Fruit fly (Drosophila melanogaster) whole organism, embryonic: Measurements from ENCODE around the gene CG33687.

Experiments
- Ada2b ChIP-seq: fragments of 200-800 bp; sonication (Bioruptor generic); IDR thresholded peaks from 2 replicates; pipeline ENCODE4 v1.3.6; 2022; ENCODE audit warnings: missing biosample characterization, missing genetic modification characterization
- Aef1 ChIP-seq: fragments of 200-800 bp; sonication (Bioruptor generic); IDR thresholded peaks from 3 replicates; pipeline ENCODE4 v1.3.6; 2022; ENCODE audit warnings: missing biosample characterization, missing genetic modification characterization
- Atf-2 ChIP-seq: fragments of 200-800 bp; sonication (Bioruptor generic); optimal IDR thresholded peaks from 2 replicates; lab custom pipeline; 2016; ENCODE audit warnings: missing biosample characterization, missing genetic modification characterization
- CG10321 ChIP-seq: fragments of 200-800 bp; sonication (Bioruptor generic); IDR thresholded peaks from 2 replicates; pipeline ENCODE4 v1.3.6; 2022; ENCODE audit warnings: missing biosample characterization, missing genetic modification characterization
- CG10366 ChIP-seq: fragments of 200-800 bp; sonication (Bioruptor generic); IDR thresholded peaks from 2 replicates; pipeline ENCODE4 v1.3.6; 2022; ENCODE audit warnings: missing biosample characterization, missing genetic modification characterization
- CG11456 ChIP-seq: fragments of 200-800 bp; sonication (Bioruptor generic); IDR thresholded peaks from 3 replicates; pipeline ENCODE4 v1.3.6; 2022; ENCODE audit warnings: missing biosample characterization, missing genetic modification characterization
- CG12299 ChIP-seq: fragments of 200-800 bp; sonication (Bioruptor generic); optimal IDR thresholded peaks from 2 replicates; lab custom pipeline; 2018; ENCODE audit warnings: missing biosample characterization, mild to moderate bottlenecking, missing genetic modification characterization
- CG1233 ChIP-seq: fragments of 200-800 bp; sonication (Bioruptor generic); optimal IDR thresholded peaks from 4 replicates; lab custom pipeline; 2018; ENCODE audit warnings: missing biosample characterization, mild to moderate bottlenecking, missing genetic modification characterization
- CG1529 ChIP-seq: fragments of 200-800 bp; sonication (Bioruptor generic); optimal IDR thresholded peaks from 3 replicates; lab custom pipeline; 2018; ENCODE audit warnings: missing biosample characterization, missing genetic modification characterization
- CG15479 ChIP-seq: fragments of 200-800 bp; sonication (Bioruptor generic); optimal IDR thresholded peaks from 3 replicates; lab custom pipeline; 2019; ENCODE audit warnings: missing biosample characterization, mild to moderate bottlenecking, missing genetic modification characterization, moderate library complexity
- CG16863 ChIP-seq: fragments of 200-800 bp; sonication (Bioruptor generic); optimal IDR thresholded peaks from 3 replicates; lab custom pipeline; 2016; ENCODE audit warnings: missing biosample characterization, missing genetic modification characterization
- CG18262 ChIP-seq: fragments of 200-800 bp; optimal IDR thresholded peaks from 3 replicates; lab custom pipeline; 2019; ENCODE audit warnings: missing biosample characterization, mild to moderate bottlenecking, missing genetic modification characterization, moderate library complexity
- CG2202 ChIP-seq: fragments of 200-800 bp; sonication (Bioruptor generic); optimal IDR thresholded peaks from 2 replicates; lab custom pipeline; 2018; ENCODE audit warnings: missing biosample characterization, mild to moderate bottlenecking, missing genetic modification characterization
- CG31365 ChIP-seq: fragments of 200-800 bp; sonication (Bioruptor generic); optimal IDR thresholded peaks from 2 replicates; lab custom pipeline; 2018; ENCODE audit warnings: missing biosample characterization, mild to moderate bottlenecking, missing genetic modification characterization
- CG31388 ChIP-seq: fragments of 200-800 bp; sonication (Bioruptor generic); optimal IDR thresholded peaks from 2 replicates; lab custom pipeline; 2016; ENCODE audit warnings: missing biosample characterization, missing genetic modification characterization
- CG3163 ChIP-seq: fragments of 200-800 bp; sonication (Bioruptor generic); optimal IDR thresholded peaks from 3 replicates; lab custom pipeline; 2016; ENCODE audit warnings: missing biosample characterization, missing genetic modification characterization
- CG32532 ChIP-seq: fragments of 200-800 bp; sonication (Bioruptor generic); IDR thresholded peaks from 2 replicates; pipeline ENCODE4 v1.3.6; 2022; ENCODE audit warnings: missing biosample characterization, missing genetic modification characterization
- CG34224 ChIP-seq: fragments of 200-800 bp; sonication (Bioruptor generic); IDR thresholded peaks from 3 replicates; pipeline ENCODE4 v1.3.6; 2022; ENCODE audit warnings: missing biosample characterization, missing genetic modification characterization; ENCODE audit not compliant: partially characterized antibody
- CG5245 ChIP-seq: fragments of 200-800 bp; sonication (Bioruptor generic); optimal IDR thresholded peaks from 3 replicates; lab custom pipeline; 2016; ENCODE audit warnings: missing biosample characterization, missing genetic modification characterization
- CG6689 ChIP-seq: fragments of 200-800 bp; sonication (Bioruptor generic); IDR thresholded peaks from 2 replicates; pipeline ENCODE4 v1.3.6; 2022; ENCODE audit warnings: missing biosample characterization, missing genetic modification characterization
- CG7372 ChIP-seq: fragments of 200-800 bp; sonication (Bioruptor generic); IDR thresholded peaks from 2 replicates; pipeline ENCODE4 v1.3.6; 2022; ENCODE audit warnings: missing biosample characterization, missing genetic modification characterization
- CG8924 ChIP-seq: fragments of 200-800 bp; optimal IDR thresholded peaks from 3 replicates; lab custom pipeline; 2019; ENCODE audit warnings: missing biosample characterization, mild to moderate bottlenecking, missing genetic modification characterization, moderate library complexity
- D ChIP-seq, 2 experiments: fragments of 200-800 bp in 1 of 2; fragments of >200 bp in 1 of 2; sonication (Bioruptor generic) in 1 of 2; optimal IDR thresholded peaks; 2 replicates in 1 of 2; 3 replicates in 1 of 2; lab custom pipeline; 2017; ENCODE audit warnings: mild to moderate bottlenecking in 1 of 2, missing biosample characterization in 1 of 2, missing genetic modification characterization in 1 of 2, missing genetic modification reagents in 1 of 2
- HLH3B ChIP-seq: fragments of 200-800 bp; sonication (Bioruptor generic); IDR thresholded peaks from 2 replicates; pipeline ENCODE4 v1.3.6; 2022; ENCODE audit warnings: missing biosample characterization, missing genetic modification characterization
- Hey ChIP-seq: fragments of 200-800 bp; sonication (Bioruptor generic); optimal IDR thresholded peaks from 3 replicates; lab custom pipeline; 2018; ENCODE audit warnings: missing biosample characterization, mild to moderate bottlenecking, missing genetic modification characterization
- HmgD ChIP-seq: fragments of 200-800 bp; sonication (Bioruptor generic); optimal IDR thresholded peaks from 3 replicates; lab custom pipeline; 2016; ENCODE audit warnings: missing biosample characterization, missing genetic modification characterization
- HmgZ ChIP-seq: fragments of 200-800 bp; sonication (Bioruptor generic); optimal IDR thresholded peaks from 2 replicates; lab custom pipeline; 2018; ENCODE audit warnings: missing biosample characterization, mild to moderate bottlenecking, missing genetic modification characterization
- Lhr ChIP-seq: fragments of 200-800 bp; sonication (Bioruptor generic); optimal IDR thresholded peaks from 3 replicates; lab custom pipeline; 2017; ENCODE audit warnings: mild to moderate bottlenecking, missing biosample characterization, missing genetic modification reagents, missing genetic modification characterization
- Med ChIP-seq: fragments of 200-800 bp; sonication (Bioruptor generic); peaks from one replicate; lab custom pipeline; 2016; ENCODE audit warnings: missing biosample characterization, missing genetic modification characterization, mild to moderate bottlenecking, inconsistent platforms, moderate library complexity
- Nf-YA ChIP-seq: fragments of 200-800 bp; sonication (Bioruptor generic); IDR thresholded peaks from 2 replicates; pipeline ENCODE4 v1.3.6; 2022; ENCODE audit warnings: missing biosample characterization, missing genetic modification characterization
- Nf-YC ChIP-seq: fragments of 200-800 bp; optimal IDR thresholded peaks from 3 replicates; lab custom pipeline; 2019; ENCODE audit warnings: missing biosample characterization, mild to moderate bottlenecking, missing genetic modification characterization, moderate library complexity
- Sox102F ChIP-seq: fragments of 200-800 bp; sonication (Bioruptor generic); optimal IDR thresholded peaks from 2 replicates; lab custom pipeline; 2018; ENCODE audit warnings: missing biosample characterization, mild to moderate bottlenecking, missing genetic modification characterization, moderate library complexity
- Spps ChIP-seq: fragments of 200-800 bp; sonication (Bioruptor generic); optimal IDR thresholded peaks from 2 replicates; lab custom pipeline; 2018; ENCODE audit warnings: missing biosample characterization, mild to moderate bottlenecking, missing genetic modification characterization
- Sry-δ ChIP-seq: fragments of 200-800 bp; sonication (Bioruptor generic); optimal IDR thresholded peaks from 2 replicates; lab custom pipeline; 2016; ENCODE audit warnings: missing biosample characterization, missing genetic modification characterization
- ap ChIP-seq: fragments of 200-800 bp; sonication (Bioruptor generic); IDR thresholded peaks from 2 replicates; pipeline ENCODE4 v1.3.6; 2022; ENCODE audit warnings: missing biosample characterization, missing genetic modification characterization
- ato ChIP-seq: fragments of 200-800 bp; sonication (Bioruptor generic); IDR thresholded peaks from 2 replicates; pipeline ENCODE4 v1.3.6; 2022; ENCODE audit warnings: missing biosample characterization, missing genetic modification characterization; ENCODE audit not compliant: partially characterized antibody
- cas ChIP-seq: fragments of 200-800 bp; sonication (Bioruptor generic); IDR thresholded peaks from 2 replicates; pipeline ENCODE4 v1.3.6; 2022; ENCODE audit warnings: missing biosample characterization, missing genetic modification characterization
- crp ChIP-seq, 2 experiments: fragments of 200-800 bp; sonication (Bioruptor generic); optimal IDR thresholded peaks; 2 replicates in 1 of 2; 3 replicates in 1 of 2; lab custom pipeline; 2017; ENCODE audit warnings: missing biosample characterization in 2 of 2, missing genetic modification characterization in 2 of 2, mild to moderate bottlenecking in 1 of 2, moderate library complexity in 1 of 2
- eyg ChIP-seq: fragments of 200-800 bp; sonication (Bioruptor generic); optimal IDR thresholded peaks from 3 replicates; lab custom pipeline; 2016; ENCODE audit warnings: missing biosample characterization, missing genetic modification characterization
- ftz-f1 ChIP-seq: fragments of 200-800 bp; sonication (Bioruptor generic); optimal IDR thresholded peaks from 2 replicates; lab custom pipeline; 2016; ENCODE audit warnings: missing biosample characterization, missing genetic modification characterization
- grau ChIP-seq: fragments of 200-800 bp; optimal IDR thresholded peaks from 3 replicates; lab custom pipeline; 2019; ENCODE audit warnings: missing biosample characterization, mild to moderate bottlenecking, missing genetic modification characterization, moderate library complexity
- kah ChIP-seq: fragments of 200-800 bp; sonication (Bioruptor generic); optimal IDR thresholded peaks from 2 replicates; lab custom pipeline; 2018; ENCODE audit warnings: missing biosample characterization, mild to moderate bottlenecking, missing genetic modification characterization
- kni ChIP-seq: fragments of 200-800 bp; sonication (Bioruptor generic); optimal IDR thresholded peaks from 3 replicates; lab custom pipeline; 2017; ENCODE audit warnings: mild to moderate bottlenecking, missing biosample characterization, missing genetic modification reagents, missing genetic modification characterization
- lola ChIP-seq, 3 experiments: fragments of >200 bp in 2 of 3; fragments of 200-800 bp in 1 of 3; sonication (Bioruptor generic) in 1 of 3; optimal IDR thresholded peaks; 2 replicates each; lab custom pipeline; 2017 to 2019; ENCODE audit warnings: missing biosample characterization in 3 of 3, missing genetic modification characterization in 3 of 3, mild to moderate bottlenecking in 1 of 3, moderate library complexity in 1 of 3
- mld ChIP-seq: fragments of 200-800 bp; sonication (Bioruptor generic); IDR thresholded peaks from 3 replicates; pipeline ENCODE4 v1.3.6; 2022; ENCODE audit warnings: missing biosample characterization, missing genetic modification characterization; ENCODE audit not compliant: partially characterized antibody
- pfk ChIP-seq: fragments of 200-800 bp; sonication (Bioruptor generic); optimal IDR thresholded peaks from 2 replicates; lab custom pipeline; 2018; ENCODE audit warnings: missing biosample characterization, mild to moderate bottlenecking, missing genetic modification characterization, moderate library complexity
- pho ChIP-seq: fragments of 200-800 bp; sonication (Bioruptor generic); optimal IDR thresholded peaks from 2 replicates; lab custom pipeline; 2016; ENCODE audit warnings: missing biosample characterization, missing genetic modification characterization
- phol ChIP-seq: fragments of 200-800 bp; sonication (Bioruptor generic); optimal IDR thresholded peaks from 3 replicates; lab custom pipeline; 2018; ENCODE audit warnings: missing biosample characterization, mild to moderate bottlenecking, missing genetic modification characterization, moderate library complexity
- slbo ChIP-seq: fragments of 200-800 bp; sonication (Bioruptor generic); IDR thresholded peaks from 2 replicates; pipeline ENCODE4 v1.3.6; 2022; ENCODE audit warnings: missing biosample characterization, missing genetic modification characterization
- so ChIP-seq: fragments of 200-800 bp; sonication (Bioruptor generic); IDR thresholded peaks from 3 replicates; pipeline ENCODE4 v1.3.6; 2022; ENCODE audit warnings: missing biosample characterization, missing genetic modification characterization

Gene CG33687

dm6 chr3L:16202550-16202949 is 4.9 kb downstream of the CG33687 start (continued):
- no peak for TF ChIP-seq CG32532 (GFP tag; lab: Robert Waterston, UW)
- peak; percentile 22 for TF ChIP-seq Nf-YC (tag; lab: Kevin White, UChicago)
- TF ChIP-seq mld, result no peak
- TF ChIP-seq D (optimal IDR thresholded peaks at IDR 0.05; lab: Kevin White, UChicago), result no peak
- no peak for TF ChIP-seq D (GFP tag; optimal IDR thresholded peaks at IDR 0.05; lab: Kevin White, UChicago)
- no peak for TF ChIP-seq Lhr
- TF ChIP-seq CG6689 (GFP tag; lab: Robert Waterston, UW), result peak; percentile 32; the same call in 1 of the 2 replicates
- no peak for TF ChIP-seq Nf-YA (GFP tag; lab: Robert Waterston, UW)
- TF ChIP-seq CG2202, result no peak
- peak; percentile 33 for TF ChIP-seq CG18262 (tag; lab: Kevin White, UChicago)
- no peak for TF ChIP-seq eyg (GFP tag; lab: Kevin White, UChicago)
- TF ChIP-seq ap, result no peak
- TF ChIP-seq ftz-f1 (GFP tag; lab: Kevin White, UChicago), result no peak
- TF ChIP-seq Aef1, result 0 out of 3 replicates have a peak, but pooled peaks have one; percentile 25
- TF ChIP-seq, all 482 proteins: peak for 102

dm6 chr3L:16203236-16203635 is 5.6 kb downstream of the CG33687 start:
- TF ChIP-seq crp (GFP tag; optimal IDR thresholded peaks at IDR 0.05; lab: Kevin White, UChicago) (peak in 1 of 2 experiments; percentile 8), Hey (tag; lab: Kevin White, UChicago) (no peak), HmgZ (tag; lab: Kevin White, UChicago) (peak; percentile 71), so (GFP tag; lab: Robert Waterston, UW) (peak; percentile 63; the same call in 1 of the 3 replicates), Sox102F (GFP tag; lab: Kevin White, UChicago) (peak; percentile 78), CG15479 (no peak), CG31388 (peak; percentile 27), lola (GFP tag; optimal IDR thresholded peaks at IDR 0.05; lab: Kevin White, UChicago) (no peak), cas (GFP tag; lab: Robert Waterston, UW) (peak; percentile 65; the same call in 1 of the 2 replicates), HmgD (GFP tag; lab: Kevin White, UChicago) (peak; percentile 6), HLH3B (GFP tag; lab: Robert Waterston, UW) (peak; percentile 80), Med (GFP tag; lab: Kevin White, UChicago) (peak; percentile 99), CG31365 (tag; lab: Kevin White, UChicago) (peak; percentile 45), Spps (no peak), slbo (GFP tag; lab: Robert Waterston, UW) (peak; percentile 95), kni (GFP tag; lab: Kevin White, UChicago) (no peak), Ada2b (peak; percentile 87), CG3163 (GFP tag; lab: Kevin White, UChicago) (peak; percentile 35), CG7372 (GFP tag; lab: Robert Waterston, UW) (peak; percentile 82), pfk (GFP tag; lab: Kevin White, UChicago) (no peak), CG12299 (peak; percentile 40), CG16863 (GFP tag; lab: Kevin White, UChicago) (peak; percentile 64), Sry-δ (GFP tag; lab: Kevin White, UChicago) (peak; percentile 41), ato (GFP tag; lab: Robert Waterston, UW) (no peak), CG1233 (GFP tag; lab: Kevin White, UChicago) (peak; percentile 78), Atf-2 (GFP tag; lab: Kevin White, UChicago) (peak; percentile 65), phol (peak; percentile 68), CG8924 (tag; lab: Kevin White, UChicago) (peak; percentile 70), pho (GFP tag; lab: Kevin White, UChicago) (peak; percentile 77), grau (peak; percentile 81), kah (GFP tag; lab: Kevin White, UChicago) (peak; percentile 3), CG11456 (GFP tag; lab: Robert Waterston, UW) (no peak; the same call in 2 of the 3 replicates), CG5245 (GFP tag; lab: Kevin White, UChicago) (peak; percentile 46), CG34224 (no peak), CG10321 (GFP tag; lab: Robert Waterston, UW) (no peak), CG10366 (peak; percentile 86), CG1529 (GFP tag; lab: Kevin White, UChicago) (peak; percentile 10)
